Worm (Caenorhabditis elegans): Measurements from ENCODE around the gene F53H1.3.

- TF ChIP-seq ceh-22 (tag; optimal IDR thresholded peaks at IDR 0.05) (no peak), elt-2 (tag; optimal IDR thresholded peaks at IDR 0.05) (no peak)
Measured at ce11 chrIV:1284877-1285276, 44.1 kb upstream of the F53H1.3 start.

Data from whole organism, late embryonic.